Worm (Caenorhabditis elegans) whole organism, L1 larva: ENCODE measurements around the gene Y75B8A.25.

Experiments used
- C34B4.2 ChIP-seq: sonication (generic microtip); optimal IDR thresholded peaks from 2 replicates; lab custom pipeline; 2017; ENCODE audit warnings: mild to moderate bottlenecking, missing genetic modification characterization, missing compliant biosample characterization
- Y116A8C.19 ChIP-seq: sonication (generic microtip); optimal IDR thresholded peaks from 2 replicates; lab custom pipeline; 2016; ENCODE audit warnings: missing compliant biosample characterization, missing genetic modification characterization, borderline replicate concordance
- blmp-1 ChIP-seq: fragments of 150-350 bp; optimal IDR thresholded peaks from 2 replicates; lab custom pipeline; 2014; ENCODE audit warnings: missing biosample characterization, missing genetic modification characterization
- ceh-63 ChIP-seq: fragments of 200-800 bp; sonication (Bioruptor generic); optimal IDR thresholded peaks from 2 replicates; lab custom pipeline; 2018; ENCODE audit warnings: mild to moderate bottlenecking, missing genetic modification characterization, missing compliant biosample characterization
- ceh-82 ChIP-seq, 3 experiments: fragments of 150-350 bp in 1 of 3; sonication (generic microtip) in 2 of 3; optimal IDR thresholded peaks; 2 replicates each; lab custom pipeline; 2014 to 2017; ENCODE audit warnings: missing biosample characterization in 3 of 3, missing genetic modification characterization in 3 of 3
- ceh-88 ChIP-seq: fragments of 200-800 bp; sonication (Bioruptor generic); IDR thresholded peaks from 2 replicates; pipeline ENCODE4 v1.3.6; 2022; ENCODE audit warnings: missing genetic modification characterization, missing compliant biosample characterization
- ces-1 ChIP-seq: fragments of 150-350 bp; optimal IDR thresholded peaks from 2 replicates; lab custom pipeline; 2014; ENCODE audit warnings: missing biosample characterization, missing genetic modification reagents, missing genetic modification characterization
- dpl-1 ChIP-seq, 3 experiments: fragments of 150-350 bp in 2 of 3; sonication (generic microtip) in 1 of 3; optimal IDR thresholded peaks; 2 replicates each; lab custom pipeline; 2014 to 2017; ENCODE audit warnings: missing biosample characterization in 3 of 3, missing genetic modification characterization in 3 of 3, missing genetic modification reagents in 3 of 3
- efl-1 ChIP-seq, 4 experiments: fragments of 150-350 bp; optimal IDR thresholded peaks in 3 of 4; peaks in 1 of 4; 1 replicate in 1 of 4; 2 replicates in 3 of 4; lab custom pipeline; 2014; ENCODE audit warnings: missing biosample characterization in 2 of 4, missing genetic modification characterization in 2 of 4, missing genetic modification reagents in 2 of 4
- efl-3 ChIP-seq: fragments of 200-800 bp; sonication (Bioruptor generic); optimal IDR thresholded peaks from 2 replicates; lab custom pipeline; 2018; ENCODE audit warnings: mild to moderate bottlenecking, missing genetic modification characterization, missing compliant biosample characterization
- egl-13 ChIP-seq: sonication (generic microtip); optimal IDR thresholded peaks from 2 replicates; lab custom pipeline; 2016; ENCODE audit warnings: missing genotype, missing genetic modification reagents, missing genetic modification characterization, missing compliant biosample characterization
- egl-27 ChIP-seq, 2 experiments: fragments of 150-350 bp in 1 of 2; sonication (generic microtip); optimal IDR thresholded peaks; 3 replicates each; lab custom pipeline; 2017 to 2018; ENCODE audit warnings: missing biosample characterization in 2 of 2, missing genetic modification characterization in 2 of 2, missing genetic modification reagents in 2 of 2
- elt-2 ChIP-seq: sonication (generic microtip); optimal IDR thresholded peaks from 2 replicates; lab custom pipeline; 2016; ENCODE audit warnings: missing genetic modification characterization, mild to moderate bottlenecking, inconsistent platforms, missing compliant biosample characterization, missing genetic modification reagents
- elt-3 ChIP-seq, 6 experiments: fragments of 150-350 bp in 1 of 6; sonication (generic microtip); optimal IDR thresholded peaks; 2 replicates each; lab custom pipeline; 2017 to 2018; ENCODE audit warnings: missing biosample characterization in 6 of 6, missing genetic modification characterization in 6 of 6, inconsistent platforms in 1 of 6
- fkh-4 ChIP-seq: sonication (generic microtip); optimal IDR thresholded peaks from 2 replicates; lab custom pipeline; 2016; ENCODE audit warnings: missing compliant biosample characterization, missing genetic modification characterization, borderline replicate concordance
- fos-1 ChIP-seq: fragments of 150-350 bp; optimal IDR thresholded peaks from 2 replicates; lab custom pipeline; 2014; ENCODE audit warnings: missing biosample characterization, missing genetic modification characterization
- hpl-2 ChIP-seq: fragments of 150-350 bp; optimal IDR thresholded peaks from 2 replicates; lab custom pipeline; 2014; ENCODE audit warnings: missing biosample characterization, missing genetic modification reagents, missing genetic modification characterization
- jun-1 ChIP-seq: fragments of 150-350 bp; optimal IDR thresholded peaks from 2 replicates; lab custom pipeline; 2014; ENCODE audit warnings: missing biosample characterization, missing genetic modification reagents, missing genetic modification characterization
- lin-14 ChIP-seq: fragments of 200-800 bp; sonication (Bioruptor generic); optimal IDR thresholded peaks from 2 replicates; lab custom pipeline; 2018; ENCODE audit warnings: mild to moderate bottlenecking, missing genetic modification characterization, moderate library complexity, missing compliant biosample characterization
- lin-35 ChIP-seq, 2 experiments: fragments of 150-350 bp; optimal IDR thresholded peaks; 2 replicates each; lab custom pipeline; 2014; ENCODE audit warnings: missing biosample characterization in 2 of 2, missing genetic modification characterization in 2 of 2, missing genetic modification reagents in 2 of 2
- lin-39 ChIP-seq: fragments of 150-350 bp; optimal IDR thresholded peaks from 2 replicates; lab custom pipeline; 2014; ENCODE audit warnings: missing biosample characterization, missing genetic modification reagents, missing genetic modification characterization
- lir-3 ChIP-seq: sonication (generic microtip); optimal IDR thresholded peaks from 2 replicates; lab custom pipeline; 2016; ENCODE audit warnings: mild to moderate bottlenecking, missing genetic modification characterization, moderate library complexity, missing compliant biosample characterization; ENCODE audit not compliant: poor library complexity
- mab-9 ChIP-seq: fragments of 200-800 bp; sonication (Bioruptor generic); IDR thresholded peaks from 2 replicates; pipeline ENCODE4 v1.3.6; 2022; ENCODE audit warnings: missing genetic modification reagents, missing genetic modification characterization, missing compliant biosample characterization
- mef-2 ChIP-seq: fragments of 150-350 bp; optimal IDR thresholded peaks from 2 replicates; lab custom pipeline; 2014; ENCODE audit warnings: missing biosample characterization, missing genetic modification characterization
- nhr-11 ChIP-seq: fragments of 150-350 bp; optimal IDR thresholded peaks from 2 replicates; lab custom pipeline; 2014; ENCODE audit warnings: missing biosample characterization, missing genetic modification characterization
- nhr-12 ChIP-seq: sonication (generic microtip); optimal IDR thresholded peaks from 2 replicates; lab custom pipeline; 2017; ENCODE audit warnings: missing biosample characterization, missing genetic modification characterization
- nhr-19 ChIP-seq: fragments of 200-800 bp; sonication (Bioruptor generic); conservative IDR thresholded peaks from 2 replicates; pipeline ENCODE4 v1.3.6; 2022; ENCODE audit warnings: missing genetic modification characterization, missing compliant biosample characterization
- nhr-237 ChIP-seq: fragments of 150-350 bp; optimal IDR thresholded peaks from 2 replicates; lab custom pipeline; 2014; ENCODE audit warnings: missing biosample characterization, missing genetic modification characterization
- nhr-47 ChIP-seq: sonication (generic microtip); optimal IDR thresholded peaks from 2 replicates; lab custom pipeline; 2016; ENCODE audit warnings: mild to moderate bottlenecking, missing genetic modification characterization, moderate library complexity, missing compliant biosample characterization
- nhr-76 ChIP-seq: sonication (generic microtip); optimal IDR thresholded peaks from 2 replicates; lab custom pipeline; 2017; ENCODE audit warnings: missing biosample characterization, missing genetic modification characterization
- pag-3 ChIP-seq: sonication (generic microtip); optimal IDR thresholded peaks from 2 replicates; lab custom pipeline; 2017; ENCODE audit warnings: missing genetic modification characterization, mild to moderate bottlenecking, missing compliant biosample characterization, antibody characterized with exemption, borderline replicate concordance; ENCODE audit not compliant: insufficient read depth
- pax-3 ChIP-seq: fragments of 200-800 bp; sonication (Bioruptor generic); optimal IDR thresholded peaks from 2 replicates; lab custom pipeline; 2018; ENCODE audit warnings: mild to moderate bottlenecking, missing genetic modification characterization, moderate library complexity, missing compliant biosample characterization
- pqm-1 ChIP-seq: sonication (generic microtip); optimal IDR thresholded peaks from 3 replicates; lab custom pipeline; 2017; ENCODE audit warnings: missing biosample characterization, missing genetic modification characterization
- rnt-1 ChIP-seq: sonication (generic microtip); optimal IDR thresholded peaks from 2 replicates; lab custom pipeline; 2016; ENCODE audit warnings: mild to moderate bottlenecking, missing genetic modification characterization, moderate library complexity, missing compliant biosample characterization
- skn-1 ChIP-seq: fragments of 150-350 bp; optimal IDR thresholded peaks from 2 replicates; lab custom pipeline; 2014; ENCODE audit warnings: missing biosample characterization, missing genetic modification characterization
- snpc-4 ChIP-seq: fragments of 150-350 bp; optimal IDR thresholded peaks from 2 replicates; lab custom pipeline; 2014; ENCODE audit warnings: missing biosample characterization, missing genetic modification characterization
- snu-23 ChIP-seq: sonication (generic microtip); optimal IDR thresholded peaks from 2 replicates; lab custom pipeline; 2016; ENCODE audit warnings: missing genetic modification characterization, missing compliant biosample characterization
- sox-4 ChIP-seq: sonication (generic microtip); optimal IDR thresholded peaks from 2 replicates; lab custom pipeline; 2016; ENCODE audit warnings: missing genetic modification characterization, missing compliant biosample characterization
- sptf-1 ChIP-seq: fragments of 150-350 bp; optimal IDR thresholded peaks from 2 replicates; lab custom pipeline; 2014; ENCODE audit warnings: missing biosample characterization, missing genetic modification characterization
- sup-37 ChIP-seq: fragments of 200-800 bp; sonication (Bioruptor generic); optimal IDR thresholded peaks from 2 replicates; lab custom pipeline; 2018; ENCODE audit warnings: mild to moderate bottlenecking, missing genetic modification characterization, missing compliant biosample characterization
- swsn-7 ChIP-seq: sonication (generic microtip); optimal IDR thresholded peaks from 2 replicates; lab custom pipeline; 2016; ENCODE audit warnings: missing genetic modification characterization, missing compliant biosample characterization
- tbx-2 ChIP-seq: sonication (generic microtip); optimal IDR thresholded peaks from 2 replicates; lab custom pipeline; 2016; ENCODE audit warnings: missing genetic modification characterization, missing compliant biosample characterization
- tlp-1 ChIP-seq: fragments of 150-350 bp; optimal IDR thresholded peaks from 2 replicates; lab custom pipeline; 2014; ENCODE audit warnings: missing biosample characterization, missing genetic modification characterization
- unc-30 ChIP-seq: sonication (generic microtip); optimal IDR thresholded peaks from 2 replicates; lab custom pipeline; 2017; ENCODE audit warnings: missing biosample characterization, missing genetic modification characterization
- unc-86 ChIP-seq: sonication (generic microtip); optimal IDR thresholded peaks from 2 replicates; lab custom pipeline; 2016; ENCODE audit warnings: missing genetic modification characterization, missing compliant biosample characterization
- unc-98 ChIP-seq: fragments of 200-800 bp; sonication (Bioruptor generic); IDR thresholded peaks from 2 replicates; pipeline ENCODE4 v1.3.6; 2022; ENCODE audit warnings: missing genetic modification characterization, missing compliant biosample characterization
- zag-1 ChIP-seq: fragments of 150-350 bp; optimal IDR thresholded peaks from 2 replicates; lab custom pipeline; 2014; ENCODE audit warnings: missing biosample characterization, missing genetic modification characterization
- ztf-11 ChIP-seq, 2 experiments: sonication (generic microtip); optimal IDR thresholded peaks; 2 replicates each; lab custom pipeline; 2016 to 2017; ENCODE audit warnings: missing genetic modification characterization in 2 of 2, missing biosample characterization in 1 of 2, missing compliant biosample characterization in 1 of 2

The Y75B8A.25 gene

ce11 chrIII:12318794-12319193 lies 45.0 kb downstream of the Y75B8A.25 start, which contains the start of gene Y75B8A.28:
TSS of gene Y75B8A.28 (plus strand) at chrIII:12319089.
- TF ChIP-seq unc-30 (tag; lab: Kevin White, UChicago), result no peak
- peak; percentile 80 for TF ChIP-seq elt-2
- peak; percentile 13 for TF ChIP-seq tlp-1 (tag; lab: Kevin White, UChicago)
- no peak for TF ChIP-seq ces-1 (GFP tag; lab: Kevin White, UChicago)
- TF ChIP-seq lin-35 (GFP tag; optimal IDR thresholded peaks at IDR 0.05; lab: Kevin White, UChicago), result peak in 1 of 2 experiments; percentile 18
- peak; percentile 52 for TF ChIP-seq pax-3 (tag; lab: Kevin White, UChicago)
- no peak for TF ChIP-seq efl-1 (optimal IDR thresholded peaks at IDR 0.05; lab: Kevin White, UChicago)
- peak in 1 of 2 experiments; percentile 60 for TF ChIP-seq efl-1 (GFP tag; optimal IDR thresholded peaks at IDR 0.05 in 1 of 2; lab: Kevin White, UChicago)
- TF ChIP-seq Y116A8C.19 (tag; lab: Kevin White, UChicago), result no peak
- peak; percentile 78 for TF ChIP-seq jun-1 (tag; lab: Kevin White, UChicago)
- no peak for TF ChIP-seq lin-14
- no peak for TF ChIP-seq swsn-7 (tag; lab: Kevin White, UChicago)
- TF ChIP-seq snpc-4, result no peak
- no peak for TF ChIP-seq fkh-4 (tag; lab: Kevin White, UChicago)
- TF ChIP-seq pqm-1 (tag; lab: Kevin White, UChicago), result peak; percentile 97
- TF ChIP-seq efl-3 (GFP tag; lab: Kevin White, UChicago), result no peak

ce11 chrIII:12325284-12325683 lies 51.4 kb downstream of the Y75B8A.25 start:
- TF ChIP-seq unc-86 (tag; lab: Kevin White, UChicago) (no peak), lin-39 (no peak), fkh-4 (tag; lab: Kevin White, UChicago) (no peak), zag-1 (tag; lab: Kevin White, UChicago) (no peak), ces-1 (GFP tag; lab: Kevin White, UChicago) (no peak), jun-1 (tag; lab: Kevin White, UChicago) (peak; percentile 11), snu-23 (GFP tag; lab: Kevin White, UChicago) (peak; percentile 26), dpl-1 (GFP tag; optimal IDR thresholded peaks at IDR 0.05; lab: Kevin White, UChicago) (no peak), blmp-1 (peak; percentile 11), efl-1 (optimal IDR thresholded peaks at IDR 0.05; lab: Kevin White, UChicago) (no peak), efl-1 (GFP tag; optimal IDR thresholded peaks at IDR 0.05 in 1 of 2; lab: Kevin White, UChicago) (peak in 1 of 2 experiments; percentile 64), pax-3 (tag; lab: Kevin White, UChicago) (no peak), lir-3 (tag; lab: Kevin White, UChicago) (no peak), tlp-1 (tag; lab: Kevin White, UChicago) (no peak), pag-3 (no peak), hpl-2 (GFP tag; lab: Kevin White, UChicago) (no peak), egl-13 (tag; lab: Kevin White, UChicago) (no peak), efl-3 (GFP tag; lab: Kevin White, UChicago) (no peak), ceh-88 (GFP tag; lab: Robert Waterston, UW) (no peak), unc-98 (GFP tag; lab: Robert Waterston, UW) (no peak), nhr-76 (tag; lab: Kevin White, UChicago) (no peak), sup-37 (GFP tag; lab: Kevin White, UChicago) (no peak), tbx-2 (tag; lab: Kevin White, UChicago) (no peak), nhr-47 (no peak), nhr-12 (tag; lab: Kevin White, UChicago) (no peak), ceh-63 (no peak), egl-27 (tag; optimal IDR thresholded peaks at IDR 0.05; lab: Kevin White, UChicago) (no peak), pqm-1 (tag; lab: Kevin White, UChicago) (no peak), elt-3 (tag; optimal IDR thresholded peaks at IDR 0.05; lab: Kevin White, UChicago) (peak in 1 of 6 experiments; percentile 86), sox-4 (tag; lab: Kevin White, UChicago) (no peak), fos-1 (no peak), nhr-19 (GFP tag; lab: Robert Waterston, UW) (0 out of 2 replicates have a peak, but pooled peaks have one; percentile 5), unc-30 (tag; lab: Kevin White, UChicago) (no peak), rnt-1 (tag; lab: Kevin White, UChicago) (no peak), mef-2 (no peak), nhr-237 (no peak), C34B4.2 (tag; lab: Kevin White, UChicago) (no peak), lin-14 (peak; percentile 37), skn-1 (no peak), ceh-82 (tag; optimal IDR thresholded peaks at IDR 0.05; lab: Kevin White, UChicago) (no peak), nhr-11 (tag; lab: Kevin White, UChicago) (no peak), mab-9 (no peak), ztf-11 (tag; optimal IDR thresholded peaks at IDR 0.05; lab: Kevin White, UChicago) (no peak), sptf-1 (tag; lab: Kevin White, UChicago) (no peak)
